Fruit fly (Drosophila melanogaster): Measurements from ENCODE around the gene CG17982.
A peak's percentile ranks its signal among the peaks of the same experiment; 100 is the strongest.

Gene CG17982

DNA sequence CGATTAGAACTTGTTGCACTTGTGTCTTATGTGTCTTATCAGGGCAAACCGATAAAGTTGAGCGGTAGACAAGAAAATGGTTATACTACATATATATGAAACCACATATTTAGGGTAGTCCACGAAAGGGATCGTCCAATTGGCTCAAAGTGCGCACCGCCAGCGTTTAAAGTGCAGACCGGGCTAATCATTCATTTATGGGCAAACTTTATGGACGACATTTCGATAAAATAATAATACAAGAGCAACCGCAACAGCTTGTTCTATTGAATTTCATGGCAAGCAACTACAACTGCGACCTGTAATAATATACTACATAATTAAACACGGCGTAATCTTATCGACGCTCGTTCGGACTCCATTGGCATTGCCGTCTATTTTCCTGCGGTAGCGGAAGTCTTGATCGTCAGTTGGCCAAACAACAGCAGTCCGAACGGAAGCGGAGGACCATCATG lies 8.2 kb downstream of the CG17982 start, which contains the start of the genes cyr and CG2120:
cyr (minus strand) TSS at position 294 of the 455 bp plus-strand sequence.
CG2120 (plus strand) TSS at position 405 of the 455 bp plus-strand sequence.
- TF ChIP-seq CG9948 (tag; optimal IDR thresholded peaks at IDR 0.05), result no peak
- TF ChIP-seq CG12605 (GFP tag; IDR thresholded peaks at IDR 0.05), result no peak
- TF ChIP-seq EcR (GFP tag; optimal IDR thresholded peaks at IDR 0.05), result no peak
- no peak for TF ChIP-seq CG8159 (tag; optimal IDR thresholded peaks at IDR 0.05)
- TF ChIP-seq Pif1B (GFP tag; optimal IDR thresholded peaks at IDR 0.05), result no peak
- TF ChIP-seq CG13204 (GFP tag; optimal IDR thresholded peaks at IDR 0.05), result no peak
- no peak for TF ChIP-seq Snoo (tag; optimal IDR thresholded peaks at IDR 0.05)
- no peak for TF ChIP-seq CG15710 (tag; optimal IDR thresholded peaks at IDR 0.05)
- TF ChIP-seq CG8301 (tag; optimal IDR thresholded peaks at IDR 0.05), result no peak

DNA sequence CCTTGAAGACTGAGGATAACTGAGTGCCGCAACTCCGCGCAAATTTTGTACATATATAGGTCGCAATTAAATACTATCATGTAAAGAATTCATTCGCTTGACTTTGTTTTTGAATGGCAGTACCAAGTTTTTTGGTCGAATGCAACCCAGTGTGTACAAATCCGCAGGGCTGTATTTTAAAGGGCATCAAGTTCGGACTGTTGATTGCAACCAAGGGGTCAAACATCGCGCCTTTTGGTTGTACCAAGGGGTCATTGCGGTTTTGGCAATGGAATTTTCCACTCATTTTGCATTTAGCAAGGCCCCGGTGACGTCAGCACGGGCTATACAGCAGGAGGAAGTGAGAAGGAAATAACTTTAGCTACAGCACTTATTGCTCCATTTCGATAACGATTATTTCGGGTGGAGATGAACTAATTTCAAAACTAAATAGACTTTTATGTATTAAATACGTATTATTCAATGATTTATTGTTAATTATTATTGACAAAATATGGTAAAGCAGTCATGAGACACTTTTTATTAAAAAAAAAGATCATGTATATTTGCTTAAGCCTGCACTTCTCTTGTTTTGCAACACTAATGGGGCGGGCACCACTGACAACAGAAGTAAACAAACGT lies 11.8 kb downstream of the CG17982 start, which contains the start of gene CG10958:
CG10958 (plus strand) TSS at position 593 of the 621 bp plus-strand sequence.
- TF ChIP-seq EcR (GFP tag; optimal IDR thresholded peaks at IDR 0.05), result peak; percentile 4
- peak; percentile 48; the same call in 2 of the 3 replicates for TF ChIP-seq fd96Ca (GFP tag; IDR thresholded peaks at IDR 0.05)
- TF ChIP-seq CG10348 (GFP tag; IDR thresholded peaks at IDR 0.05), result no peak
- TF ChIP-seq Pif1A (GFP tag; optimal IDR thresholded peaks at IDR 0.05), result no peak
- no peak for TF ChIP-seq gl (tag; optimal IDR thresholded peaks at IDR 0.05)
- peak; percentile 28 for TF ChIP-seq CG9948 (tag; optimal IDR thresholded peaks at IDR 0.05)
- TF ChIP-seq rn (GFP tag; IDR thresholded peaks at IDR 0.05), result no peak
- TF ChIP-seq CG17806 (tag; optimal IDR thresholded peaks at IDR 0.05), result peak; percentile 40
- peak; percentile 20 for TF ChIP-seq CG15710 (tag; optimal IDR thresholded peaks at IDR 0.05)
- TF ChIP-seq Pif1B (GFP tag; optimal IDR thresholded peaks at IDR 0.05), result peak; percentile 63
- TF ChIP-seq CG34367 (tag; optimal IDR thresholded peaks at IDR 0.05), result no peak
- no peak for TF ChIP-seq CG8301 (tag; optimal IDR thresholded peaks at IDR 0.05)
- TF ChIP-seq CG8159 (tag; optimal IDR thresholded peaks at IDR 0.05), result no peak
- no peak for TF ChIP-seq CG14655 (GFP tag; optimal IDR thresholded peaks at IDR 0.05)
- no peak for TF ChIP-seq D1 (tag; optimal IDR thresholded peaks at IDR 0.05)
- peak; percentile 10 for TF ChIP-seq Snoo (tag; optimal IDR thresholded peaks at IDR 0.05)
- TF ChIP-seq CG12605 (GFP tag; IDR thresholded peaks at IDR 0.05), result 0 out of 2 replicates have a peak, but pooled peaks have one; percentile 15
- TF ChIP-seq Ets98B (GFP tag; IDR thresholded peaks at IDR 0.05), result peak; percentile 42; the same call in 1 of the 2 replicates
- TF ChIP-seq CG13204 (GFP tag; optimal IDR thresholded peaks at IDR 0.05), result no peak
- peak; percentile 54 for TF ChIP-seq CG32121 (GFP tag; IDR thresholded peaks at IDR 0.05)
- TF ChIP-seq CG4496 (GFP tag; IDR thresholded peaks at IDR 0.05), result peak; percentile 54

DNA sequence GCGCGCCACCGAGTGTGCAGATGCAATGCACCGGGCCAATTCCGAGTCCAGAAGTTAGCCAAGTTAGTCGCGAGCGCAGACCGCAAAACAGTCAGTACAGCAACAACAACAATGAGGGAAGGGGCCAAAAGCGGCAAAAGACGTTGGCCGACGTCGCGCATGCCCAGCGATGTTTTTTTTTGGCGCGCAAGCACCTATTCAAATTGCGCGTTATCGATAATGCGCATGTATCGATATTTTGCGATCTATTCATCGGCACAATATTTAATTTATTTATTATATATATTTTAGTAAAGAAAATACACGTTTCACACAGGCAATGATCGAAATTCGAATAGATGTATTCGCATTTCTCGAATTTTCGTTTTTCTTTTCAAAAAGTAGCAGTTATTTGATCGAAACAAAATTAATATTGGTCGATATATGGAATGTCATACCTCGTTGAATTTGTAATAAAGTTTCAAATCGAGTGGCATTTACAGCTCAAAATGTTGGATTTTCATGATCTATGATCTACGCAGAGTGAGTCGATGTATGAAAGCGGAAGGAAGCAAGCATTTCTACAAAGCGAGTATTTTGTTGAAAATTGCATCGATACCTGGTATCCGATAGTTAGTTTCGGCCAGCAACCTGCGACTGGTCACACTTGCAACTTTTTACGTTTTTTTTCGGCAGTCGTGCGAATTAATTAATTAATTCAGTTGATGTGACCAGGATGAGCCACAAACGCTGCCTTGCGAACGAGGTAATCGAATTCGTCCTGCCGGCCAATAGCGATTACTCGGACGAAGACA lies 14.2 kb downstream of the CG17982 start, which contains the start of gene CG2116:
CG2116 (plus strand) TSS at position 609 of the 794 bp plus-strand sequence.
- TF ChIP-seq CG4496 (GFP tag; IDR thresholded peaks at IDR 0.05) (peak; percentile 47; the same call in 1 of the 3 replicates), CG8301 (tag; optimal IDR thresholded peaks at IDR 0.05) (no peak)

DNA sequence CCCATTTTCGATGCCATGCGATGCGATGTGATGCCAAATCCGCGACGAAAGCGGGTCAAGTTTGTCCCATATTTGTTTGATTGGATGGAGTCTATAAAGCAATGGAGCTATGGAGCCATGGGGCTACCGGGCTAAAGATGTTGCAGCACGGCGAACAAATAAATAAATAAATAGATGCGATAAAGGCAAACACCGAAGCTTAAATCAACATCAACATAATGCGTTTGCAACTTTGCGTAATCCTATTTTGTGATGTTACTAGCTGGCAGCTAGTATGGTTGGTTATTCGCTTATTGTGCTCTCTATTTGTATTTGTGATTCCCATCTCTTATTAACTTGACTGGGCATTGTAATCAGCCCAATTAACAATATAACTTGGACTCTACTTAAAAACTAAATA lies 15.5 kb downstream of the CG17982 start:
- no peak for TF ChIP-seq gl (tag; optimal IDR thresholded peaks at IDR 0.05)

DNA sequence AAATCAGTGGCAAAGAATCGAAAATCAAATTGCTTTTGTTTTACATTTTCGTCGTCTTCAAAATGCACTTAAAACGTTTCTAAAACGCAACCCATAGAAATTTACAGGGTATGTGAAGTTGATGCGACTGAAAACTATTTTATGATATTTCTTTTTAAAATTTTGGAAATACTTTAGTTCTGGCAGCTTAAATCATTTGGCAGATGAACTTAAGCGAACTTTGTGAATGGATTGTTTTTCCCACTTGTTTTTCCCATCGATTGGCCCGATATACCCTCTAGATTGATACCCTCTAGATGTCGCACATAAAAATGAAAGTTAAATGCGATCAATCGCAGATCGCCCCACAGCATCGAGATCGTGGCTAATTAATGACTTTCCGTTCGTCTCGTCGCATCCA lies 17.5 kb downstream of the CG17982 start:
- TF ChIP-seq CG8301 (tag; optimal IDR thresholded peaks at IDR 0.05), result peak; percentile 28
- TF ChIP-seq CG4496 (GFP tag; IDR thresholded peaks at IDR 0.05), result no peak
- TF ChIP-seq CG12605 (GFP tag; IDR thresholded peaks at IDR 0.05), result no peak
- no peak for TF ChIP-seq CG32121 (GFP tag; IDR thresholded peaks at IDR 0.05)
- no peak for TF ChIP-seq rn (GFP tag; IDR thresholded peaks at IDR 0.05)
- TF ChIP-seq fd96Ca (GFP tag; IDR thresholded peaks at IDR 0.05), result peak; percentile 42; the same call in 1 of the 3 replicates
- no peak for TF ChIP-seq CG8159 (tag; optimal IDR thresholded peaks at IDR 0.05)
- peak; percentile 30 for TF ChIP-seq Ets98B (GFP tag; IDR thresholded peaks at IDR 0.05)

DNA sequence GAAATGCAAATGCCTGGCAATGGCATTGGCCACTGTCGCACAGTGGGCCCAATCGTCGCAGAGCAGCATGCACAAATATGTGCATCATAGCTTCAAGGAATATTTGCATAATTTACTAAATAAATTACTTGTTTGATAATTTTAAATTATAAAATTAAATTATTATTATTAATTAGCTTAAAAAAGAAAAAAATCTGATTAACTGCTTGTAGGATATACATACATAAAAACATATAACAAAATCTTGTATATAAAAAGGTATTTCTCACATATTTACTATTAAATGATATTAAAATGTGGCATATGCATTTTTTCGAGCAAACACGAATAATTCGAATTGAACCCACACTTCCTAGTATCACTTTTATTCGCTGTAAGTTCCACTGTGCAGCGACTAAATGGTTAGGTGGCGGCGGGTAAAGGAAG lies 18.4 kb downstream of the CG17982 start:
- TF ChIP-seq CG32121 (GFP tag; IDR thresholded peaks at IDR 0.05), result peak; percentile 24; the same call in 1 of the 2 replicates
- no peak for TF ChIP-seq fd96Ca (GFP tag; IDR thresholded peaks at IDR 0.05)
- no peak for TF ChIP-seq Snoo (tag; optimal IDR thresholded peaks at IDR 0.05)
- TF ChIP-seq CG8301 (tag; optimal IDR thresholded peaks at IDR 0.05), result peak; percentile 8
- 0 out of 3 replicates have a peak, but pooled peaks have one; percentile 37 for TF ChIP-seq CG4496 (GFP tag; IDR thresholded peaks at IDR 0.05)
- TF ChIP-seq Ets98B (GFP tag; IDR thresholded peaks at IDR 0.05), result 0 out of 2 replicates have a peak, but pooled peaks have one; percentile 13
- peak; percentile 45 for TF ChIP-seq CG14655 (GFP tag; optimal IDR thresholded peaks at IDR 0.05)
- 0 out of 2 replicates have a peak, but pooled peaks have one; percentile 15 for TF ChIP-seq rn (GFP tag; IDR thresholded peaks at IDR 0.05)
- TF ChIP-seq gl (tag; optimal IDR thresholded peaks at IDR 0.05), result no peak

Measured in whole organism, pupa.